Worm (Caenorhabditis elegans) whole organism, L2 larva: ENCODE measurements around the gene F55A11.4.
A peak's percentile ranks its signal among the peaks of the same experiment; 100 is the strongest.

Source experiments
- C34F6.9 ChIP-seq: fragments of 150-350 bp; optimal IDR thresholded peaks from 2 replicates; lab custom pipeline; 2014; ENCODE audit warnings: missing biosample characterization, missing genetic modification characterization
- F13H6.1 ChIP-seq: sonication (generic microtip); optimal IDR thresholded peaks from 2 replicates; lab custom pipeline; 2016; ENCODE audit warnings: missing genetic modification characterization, missing compliant biosample characterization
- R02D3.7 ChIP-seq: fragments of 150-350 bp; optimal IDR thresholded peaks from 2 replicates; lab custom pipeline; 2014; ENCODE audit warnings: missing biosample characterization, missing genetic modification characterization
- Y55F3AM.14 ChIP-seq: fragments of 200-800 bp; sonication (Bioruptor generic); optimal IDR thresholded peaks from 2 replicates; lab custom pipeline; 2018; ENCODE audit warnings: mild to moderate bottlenecking, missing genetic modification characterization, missing compliant biosample characterization
- ZK546.5 ChIP-seq: sonication (generic microtip); optimal IDR thresholded peaks from 2 replicates; lab custom pipeline; 2017; ENCODE audit warnings: missing biosample characterization, missing genetic modification characterization
- alr-1 ChIP-seq: fragments of 150-350 bp; optimal IDR thresholded peaks from 2 replicates; lab custom pipeline; 2014; ENCODE audit warnings: missing biosample characterization, missing genetic modification characterization
- aly-2 ChIP-seq: fragments of 150-350 bp; optimal IDR thresholded peaks from 2 replicates; lab custom pipeline; 2014; ENCODE audit warnings: missing biosample characterization, missing genetic modification characterization
- ama-1 ChIP-seq: fragments of 150-350 bp; optimal IDR thresholded peaks from 2 replicates; lab custom pipeline; 2018; ENCODE audit warnings: inconsistent platforms
- blmp-1 ChIP-seq: sonication (generic microtip); optimal IDR thresholded peaks from 2 replicates; lab custom pipeline; 2017; ENCODE audit warnings: missing genetic modification characterization, mild to moderate bottlenecking, missing compliant biosample characterization, antibody characterized with exemption, moderate library complexity; ENCODE audit not compliant: insufficient read depth
- ceh-16 ChIP-seq: fragments of 150-350 bp; optimal IDR thresholded peaks from 2 replicates; lab custom pipeline; 2014; ENCODE audit warnings: missing biosample characterization, missing genetic modification characterization
- ceh-82 ChIP-seq: fragments of 150-350 bp; optimal IDR thresholded peaks from 2 replicates; lab custom pipeline; 2014; ENCODE audit warnings: missing biosample characterization, missing genetic modification characterization
- crh-2 ChIP-seq: sonication (generic microtip); optimal IDR thresholded peaks from 2 replicates; lab custom pipeline; 2017; ENCODE audit warnings: missing biosample characterization, missing genetic modification characterization
- dmd-4 ChIP-seq: sonication (generic microtip); optimal IDR thresholded peaks from 2 replicates; lab custom pipeline; 2017; ENCODE audit warnings: missing biosample characterization, missing genetic modification characterization
- egl-27 ChIP-seq: sonication (generic microtip); optimal IDR thresholded peaks from 3 replicates; lab custom pipeline; 2017; ENCODE audit warnings: missing biosample characterization, missing genetic modification reagents, missing genetic modification characterization
- elt-1 ChIP-seq: fragments of 150-350 bp; optimal IDR thresholded peaks from 2 replicates; lab custom pipeline; 2014; ENCODE audit warnings: missing biosample characterization, missing genetic modification characterization
- elt-3 ChIP-seq: sonication (generic microtip); optimal IDR thresholded peaks from 2 replicates; lab custom pipeline; 2017; ENCODE audit warnings: missing biosample characterization, missing genetic modification characterization
- fos-1 ChIP-seq: fragments of 150-350 bp; optimal IDR thresholded peaks from 2 replicates; lab custom pipeline; 2014; ENCODE audit warnings: missing biosample characterization, missing genetic modification characterization
- gmeb-1 ChIP-seq: fragments of 150-350 bp; optimal IDR thresholded peaks from 2 replicates; lab custom pipeline; 2014; ENCODE audit warnings: missing biosample characterization, missing genetic modification characterization
- lin-11 ChIP-seq: fragments of 150-350 bp; sonication (generic microtip); optimal IDR thresholded peaks from 2 replicates; lab custom pipeline; 2014; ENCODE audit warnings: missing biosample characterization, missing genetic modification characterization, inconsistent platforms, mixed read lengths
- lin-13 ChIP-seq: fragments of 150-350 bp; optimal IDR thresholded peaks from 2 replicates; lab custom pipeline; 2014; ENCODE audit warnings: missing biosample characterization, missing genetic modification reagents, missing genetic modification characterization
- lin-39 ChIP-seq: fragments of 150-350 bp; optimal IDR thresholded peaks from 2 replicates; lab custom pipeline; 2014; ENCODE audit warnings: missing biosample characterization, missing genetic modification reagents, missing genetic modification characterization
- lsy-2 ChIP-seq, 2 experiments: fragments of 150-350 bp in 1 of 2; sonication (generic microtip) in 1 of 2; optimal IDR thresholded peaks; 2 replicates each; lab custom pipeline; 2014 to 2017; ENCODE audit warnings: missing biosample characterization in 2 of 2, missing genetic modification characterization in 2 of 2
- mab-5 ChIP-seq: fragments of 150-350 bp; optimal IDR thresholded peaks from 2 replicates; lab custom pipeline; 2014; ENCODE audit warnings: missing biosample characterization, missing genetic modification characterization
- mbf-1 ChIP-seq: sonication (generic microtip); optimal IDR thresholded peaks from 2 replicates; lab custom pipeline; 2017; ENCODE audit warnings: missing biosample characterization, missing genetic modification characterization
- mdl-1 ChIP-seq, 2 experiments: fragments of 150-350 bp in 1 of 2; sonication (generic microtip) in 1 of 2; optimal IDR thresholded peaks; 2 replicates each; lab custom pipeline; 2017; ENCODE audit warnings: missing biosample characterization in 2 of 2, missing genetic modification characterization in 2 of 2
- nhr-10 ChIP-seq: sonication (generic microtip); optimal IDR thresholded peaks from 2 replicates; lab custom pipeline; 2017; ENCODE audit warnings: missing biosample characterization, missing genetic modification characterization
- nhr-11 ChIP-seq: fragments of 150-350 bp; optimal IDR thresholded peaks from 2 replicates; lab custom pipeline; 2014; ENCODE audit warnings: missing biosample characterization, missing genetic modification characterization
- nhr-12 ChIP-seq: fragments of 150-350 bp; optimal IDR thresholded peaks from 2 replicates; lab custom pipeline; 2014; ENCODE audit warnings: missing biosample characterization, missing genetic modification characterization
- nhr-129 ChIP-seq: fragments of 150-350 bp; optimal IDR thresholded peaks from 2 replicates; lab custom pipeline; 2014; ENCODE audit warnings: missing biosample characterization, missing genetic modification characterization
- nhr-21 ChIP-seq: fragments of 150-350 bp; optimal IDR thresholded peaks from 2 replicates; lab custom pipeline; 2014; ENCODE audit warnings: missing biosample characterization, missing genetic modification characterization
- nhr-23 ChIP-seq: fragments of 150-350 bp; optimal IDR thresholded peaks from 2 replicates; lab custom pipeline; 2014; ENCODE audit warnings: missing biosample characterization, missing genetic modification reagents, missing genetic modification characterization
- nhr-237 ChIP-seq: fragments of 150-350 bp; optimal IDR thresholded peaks from 2 replicates; lab custom pipeline; 2014; ENCODE audit warnings: missing biosample characterization, missing genetic modification characterization
- nhr-25 ChIP-seq: fragments of 150-350 bp; sonication (generic microtip); optimal IDR thresholded peaks from 3 replicates; lab custom pipeline; 2014; ENCODE audit warnings: missing biosample characterization, missing genetic modification characterization
- nhr-6 ChIP-seq: fragments of 150-350 bp; optimal IDR thresholded peaks from 2 replicates; lab custom pipeline; 2014; ENCODE audit warnings: missing biosample characterization, missing genetic modification characterization
- nhr-77 ChIP-seq: fragments of 150-350 bp; optimal IDR thresholded peaks from 2 replicates; lab custom pipeline; 2014; ENCODE audit warnings: missing biosample characterization, missing genetic modification characterization
- peb-1 ChIP-seq: fragments of 150-350 bp; optimal IDR thresholded peaks from 2 replicates; lab custom pipeline; 2014; ENCODE audit warnings: missing biosample characterization, missing genetic modification characterization
- sem-4 ChIP-seq: fragments of 150-350 bp; optimal IDR thresholded peaks from 2 replicates; lab custom pipeline; 2014; ENCODE audit warnings: missing biosample characterization, missing genetic modification reagents, missing genetic modification characterization
- skn-1 ChIP-seq: sonication (generic microtip); optimal IDR thresholded peaks from 2 replicates; lab custom pipeline; 2017; ENCODE audit warnings: missing biosample characterization, missing genetic modification characterization
- sma-3 ChIP-seq: sonication (generic microtip); optimal IDR thresholded peaks from 2 replicates; lab custom pipeline; 2016; ENCODE audit warnings: missing genetic modification reagents, missing genetic modification characterization, missing compliant biosample characterization
- sma-9 ChIP-seq, 2 experiments: fragments of 150-350 bp in 1 of 2; sonication (generic microtip) in 1 of 2; optimal IDR thresholded peaks; 2 replicates each; lab custom pipeline; 2014 to 2016; ENCODE audit warnings: missing genetic modification characterization in 2 of 2, mild to moderate bottlenecking in 1 of 2, missing biosample characterization in 1 of 2, missing compliant biosample characterization in 1 of 2, missing genetic modification reagents in 1 of 2, moderate library complexity in 1 of 2
- snpc-4 ChIP-seq: fragments of 150-350 bp; optimal IDR thresholded peaks from 2 replicates; lab custom pipeline; 2014; ENCODE audit warnings: missing biosample characterization, missing genetic modification characterization
- unc-39 ChIP-seq: fragments of 150-350 bp; optimal IDR thresholded peaks from 2 replicates; lab custom pipeline; 2014; ENCODE audit warnings: missing biosample characterization, missing genetic modification characterization
- unc-55 ChIP-seq: fragments of 150-350 bp; sonication (generic microtip); optimal IDR thresholded peaks from 3 replicates; lab custom pipeline; 2014; ENCODE audit warnings: missing biosample characterization, missing genetic modification reagents, missing genetic modification characterization
- unc-62 ChIP-seq: fragments of 150-350 bp; optimal IDR thresholded peaks from 2 replicates; lab custom pipeline; 2014; ENCODE audit warnings: missing biosample characterization, missing genetic modification reagents, missing genetic modification characterization
- zag-1 ChIP-seq: fragments of 150-350 bp; optimal IDR thresholded peaks from 2 replicates; lab custom pipeline; 2014; ENCODE audit warnings: missing biosample characterization, missing genetic modification characterization
- ztf-1 ChIP-seq: fragments of 200-800 bp; sonication (Bioruptor generic); conservative IDR thresholded peaks from 2 replicates; pipeline ENCODE4 v1.3.6; 2022; ENCODE audit warnings: missing genetic modification characterization, missing compliant biosample characterization
- ztf-11 ChIP-seq: sonication (generic microtip); optimal IDR thresholded peaks from 2 replicates; lab custom pipeline; 2017; ENCODE audit warnings: missing biosample characterization, missing genetic modification characterization
- ztf-4 ChIP-seq: fragments of 150-350 bp; optimal IDR thresholded peaks from 2 replicates; lab custom pipeline; 2014; ENCODE audit warnings: missing biosample characterization, missing genetic modification characterization

The F55A11.4 gene

ce11 chrV:11777846-11778245 is 7.6 kb downstream of the F55A11.4 start:
- no peak for TF ChIP-seq unc-55 (GFP tag; lab: Kevin White, UChicago)
- peak in 1 of 2 experiments; percentile 45 for TF ChIP-seq lsy-2 (tag; optimal IDR thresholded peaks at IDR 0.05; lab: Kevin White, UChicago)
- TF ChIP-seq nhr-11 (tag; lab: Kevin White, UChicago) = no peak
- TF ChIP-seq sma-9 (GFP tag; optimal IDR thresholded peaks at IDR 0.05; lab: Kevin White, UChicago) = peak; percentile 74
- TF ChIP-seq sma-9 (tag; optimal IDR thresholded peaks at IDR 0.05; lab: Kevin White, UChicago) = no peak
- TF ChIP-seq ceh-16 (tag; lab: Kevin White, UChicago) = no peak
- no peak for TF ChIP-seq mdl-1 (tag; optimal IDR thresholded peaks at IDR 0.05; lab: Kevin White, UChicago)
- peak; percentile 81 for TF ChIP-seq fos-1 (tag; lab: Kevin White, UChicago)
- no peak for TF ChIP-seq nhr-12 (tag; lab: Kevin White, UChicago)
- TF ChIP-seq aly-2 (tag; lab: Kevin White, UChicago) = no peak
- no peak for TF ChIP-seq skn-1 (tag; lab: Kevin White, UChicago)
- no peak for TF ChIP-seq nhr-10
- TF ChIP-seq F13H6.1 (tag; lab: Kevin White, UChicago) = peak; percentile 27
- TF ChIP-seq nhr-23 = no peak
- no peak for TF ChIP-seq nhr-6 (tag; lab: Kevin White, UChicago)
- no peak for TF ChIP-seq ZK546.5 (tag; lab: Kevin White, UChicago)
- peak; percentile 18 for TF ChIP-seq nhr-129 (tag; lab: Kevin White, UChicago)
- peak; percentile 58 for TF ChIP-seq crh-2 (tag; lab: Kevin White, UChicago)
- TF ChIP-seq nhr-237 (tag; lab: Kevin White, UChicago) = no peak
- peak; percentile 11 for TF ChIP-seq sma-3 (GFP tag; lab: Kevin White, UChicago)
- no peak for TF ChIP-seq peb-1 (tag; lab: Kevin White, UChicago)
- no peak for TF ChIP-seq nhr-77 (tag; lab: Kevin White, UChicago)
- no peak for TF ChIP-seq unc-39
- TF ChIP-seq egl-27 (tag; lab: Kevin White, UChicago) = no peak
- no peak for TF ChIP-seq R02D3.7
- TF ChIP-seq blmp-1 (tag; lab: Kevin White, UChicago) = peak; percentile 15
- TF ChIP-seq ceh-82 = no peak
- peak; percentile 25 for TF ChIP-seq nhr-25 (tag; lab: Kevin White, UChicago)
- TF ChIP-seq elt-1 (tag; lab: Kevin White, UChicago) = no peak
- TF ChIP-seq elt-3 (tag; lab: Kevin White, UChicago) = no peak
- TF ChIP-seq gmeb-1 = peak; percentile 27
- no peak for TF ChIP-seq snpc-4 (tag; lab: Kevin White, UChicago)
- TF ChIP-seq unc-62 = no peak
- TF ChIP-seq C34F6.9 = no peak
- no peak for TF ChIP-seq alr-1 (tag; lab: Kevin White, UChicago)
- TF ChIP-seq nhr-21 = peak; percentile 11
- TF ChIP-seq ama-1 (lab: Kevin White, UChicago) = no peak
- no peak for TF ChIP-seq lin-11 (tag; lab: Kevin White, UChicago)
- TF ChIP-seq Y55F3AM.14 = no peak
- TF ChIP-seq sem-4 (tag; lab: Kevin White, UChicago) = no peak
- TF ChIP-seq lin-39 (tag; lab: Kevin White, UChicago) = no peak
- TF ChIP-seq zag-1 (tag; lab: Kevin White, UChicago) = no peak
- TF ChIP-seq lin-13 = no peak
- TF ChIP-seq ztf-4 (tag; lab: Kevin White, UChicago) = no peak
- no peak for TF ChIP-seq mab-5 (tag; lab: Kevin White, UChicago)
- TF ChIP-seq ztf-11 (tag; lab: Kevin White, UChicago) = no peak
- no peak for TF ChIP-seq mbf-1 (tag; lab: Kevin White, UChicago)
- no peak for TF ChIP-seq dmd-4
- TF ChIP-seq ztf-1 (GFP tag; lab: Robert Waterston, UW) = no peak
- TF ChIP-seq, all 48 proteins: peak for 11
